Worm (Caenorhabditis elegans) whole organism, young adult: ENCODE measurements around the gene T28A11.13.
A peak's percentile ranks its signal among the peaks of the same experiment; 100 is the strongest.

Experiments used
- B0019.2 ChIP-seq: fragments of 200-800 bp; sonication (Bioruptor generic); conservative IDR thresholded peaks from 2 replicates; pipeline ENCODE4 v1.3.6; 2022; ENCODE audit warnings: missing genetic modification reagents, missing genetic modification characterization, missing compliant biosample characterization
- B0035.1 ChIP-seq: sonication (generic microtip); optimal IDR thresholded peaks from 2 replicates; lab custom pipeline; 2016; ENCODE audit warnings: missing genetic modification characterization, mild to moderate bottlenecking, missing compliant biosample characterization, missing genotype, missing genetic modification reagents
- B0336.3 ChIP-seq: fragments of 200-800 bp; sonication (Bioruptor generic); IDR thresholded peaks from 2 replicates; pipeline ENCODE4 v1.3.6; 2022; ENCODE audit warnings: missing genetic modification characterization, missing compliant biosample characterization
- D2030.7 ChIP-seq: fragments of 200-800 bp; sonication (Bioruptor generic); IDR thresholded peaks from 2 replicates; pipeline ENCODE4 v1.3.6; 2022; ENCODE audit warnings: missing genetic modification reagents, missing genetic modification characterization, missing compliant biosample characterization
- F22D6.2 ChIP-seq: sonication (generic microtip); optimal IDR thresholded peaks from 2 replicates; lab custom pipeline; 2016; ENCODE audit warnings: mild to moderate bottlenecking, missing genetic modification characterization, missing compliant biosample characterization
- F23B12.7 ChIP-seq: sonication (generic microtip); optimal IDR thresholded peaks from 2 replicates; lab custom pipeline; 2017; ENCODE audit warnings: missing genetic modification characterization, mild to moderate bottlenecking, missing compliant biosample characterization, antibody characterized with exemption, moderate library complexity; ENCODE audit not compliant: insufficient read depth
- F57A8.1 ChIP-seq: fragments of 200-800 bp; sonication (Bioruptor generic); optimal IDR thresholded peaks from 2 replicates; lab custom pipeline; 2018; ENCODE audit warnings: mild to moderate bottlenecking, missing genetic modification characterization, moderate library complexity, missing compliant biosample characterization
- K11D2.4 ChIP-seq: fragments of 200-800 bp; sonication (Bioruptor generic); IDR thresholded peaks from 2 replicates; pipeline ENCODE4 v1.3.6; 2022; ENCODE audit warnings: missing genetic modification reagents, missing genetic modification characterization, missing compliant biosample characterization
- K12H6.12 ChIP-seq: fragments of 200-800 bp; sonication (Bioruptor generic); optimal IDR thresholded peaks from 2 replicates; lab custom pipeline; 2018; ENCODE audit warnings: mild to moderate bottlenecking, missing genetic modification characterization, missing compliant biosample characterization
- Y53F4B.3 ChIP-seq: fragments of 200-800 bp; sonication (Bioruptor generic); IDR thresholded peaks from 2 replicates; pipeline ENCODE4 v1.3.6; 2022; ENCODE audit warnings: missing genetic modification reagents, missing genetic modification characterization, missing compliant biosample characterization
- Y53G8AR.9 ChIP-seq: fragments of 200-800 bp; sonication (Bioruptor generic); conservative IDR thresholded peaks from 2 replicates; pipeline ENCODE4 v1.3.6; 2022; ENCODE audit warnings: missing genetic modification reagents, missing genetic modification characterization, missing compliant biosample characterization
- Y67H2A.10 ChIP-seq: fragments of 200-800 bp; sonication (Bioruptor generic); conservative IDR thresholded peaks from 2 replicates; pipeline ENCODE4 v1.3.6; 2022; ENCODE audit warnings: missing genetic modification reagents, missing genetic modification characterization, missing compliant biosample characterization
- ZK185.1 ChIP-seq: sonication (generic microtip); optimal IDR thresholded peaks from 2 replicates; lab custom pipeline; 2016; ENCODE audit warnings: mild to moderate bottlenecking, missing genetic modification characterization, missing compliant biosample characterization; ENCODE audit not compliant: poor library complexity, severe bottlenecking
- ama-1 ChIP-seq, 3 experiments: fragments of 150-350 bp in 1 of 3; sonication (generic microtip) in 2 of 3; optimal IDR thresholded peaks; 2 replicates each; lab custom pipeline; 2014 to 2018; ENCODE audit warnings: missing biosample characterization in 2 of 3, missing genetic modification characterization in 2 of 3, missing genetic modification reagents in 2 of 3
- atf-7 ChIP-seq: sonication (generic microtip); optimal IDR thresholded peaks from 2 replicates; lab custom pipeline; 2017; ENCODE audit warnings: mild to moderate bottlenecking, missing genetic modification characterization, missing compliant biosample characterization
- attf-3 ChIP-seq: fragments of 200-800 bp; sonication (Bioruptor generic); conservative IDR thresholded peaks from 2 replicates; pipeline ENCODE4 v1.3.6; 2022; ENCODE audit warnings: missing genetic modification reagents, missing genetic modification characterization, missing compliant biosample characterization
- attf-5 ChIP-seq: fragments of 200-800 bp; sonication (Bioruptor generic); optimal IDR thresholded peaks from 2 replicates; lab custom pipeline; 2018; ENCODE audit warnings: mild to moderate bottlenecking, missing genetic modification characterization, missing compliant biosample characterization
- ceh-79 ChIP-seq: sonication (generic microtip); optimal IDR thresholded peaks from 2 replicates; lab custom pipeline; 2017; ENCODE audit warnings: mild to moderate bottlenecking, missing genetic modification characterization, missing compliant biosample characterization
- dox-1 ChIP-seq: fragments of 200-800 bp; sonication (Bioruptor generic); IDR thresholded peaks from 2 replicates; pipeline ENCODE4 v1.3.6; 2022; ENCODE audit warnings: missing genetic modification reagents, missing genetic modification characterization, missing compliant biosample characterization
- dpff-1 ChIP-seq: sonication (generic microtip); optimal IDR thresholded peaks from 2 replicates; lab custom pipeline; 2017; ENCODE audit warnings: mild to moderate bottlenecking, missing genetic modification characterization, missing compliant biosample characterization
- hmg-1.2 ChIP-seq: fragments of 200-800 bp; sonication (Bioruptor generic); IDR thresholded peaks from 2 replicates; pipeline ENCODE4 v1.3.6; 2022; ENCODE audit warnings: missing genetic modification reagents, missing genetic modification characterization, missing compliant biosample characterization
- lin-35 ChIP-seq, 3 experiments: fragments of 150-350 bp in 2 of 3; sonication (generic microtip) in 1 of 3; optimal IDR thresholded peaks; 2 replicates each; lab custom pipeline; 2014 to 2018; ENCODE audit warnings: missing biosample characterization in 3 of 3, missing genetic modification characterization in 3 of 3, missing genetic modification reagents in 3 of 3
- mcd-1 ChIP-seq: fragments of 200-800 bp; sonication (Bioruptor generic); IDR thresholded peaks from 2 replicates; pipeline ENCODE4 v1.3.6; 2022; ENCODE audit warnings: missing genetic modification reagents, missing genetic modification characterization, missing compliant biosample characterization
- nfya-1 ChIP-seq: sonication (generic microtip); optimal IDR thresholded peaks from 2 replicates; lab custom pipeline; 2017; ENCODE audit warnings: antibody characterized with exemption, missing compliant biosample characterization, missing genetic modification characterization, borderline replicate concordance; ENCODE audit not compliant: insufficient read depth
- nhr-179 ChIP-seq: sonication (generic microtip); optimal IDR thresholded peaks from 2 replicates; lab custom pipeline; 2016; ENCODE audit warnings: mild to moderate bottlenecking, missing genetic modification characterization, missing compliant biosample characterization
- nhr-27 ChIP-seq: fragments of 200-800 bp; sonication (Bioruptor generic); optimal IDR thresholded peaks from 2 replicates; lab custom pipeline; 2018; ENCODE audit warnings: mild to moderate bottlenecking, missing genetic modification characterization, moderate library complexity, missing compliant biosample characterization
- nhr-80 ChIP-seq: sonication (generic microtip); optimal IDR thresholded peaks from 2 replicates; lab custom pipeline; 2016; ENCODE audit warnings: missing genetic modification characterization, missing compliant biosample characterization
- pbrm-1 ChIP-seq: fragments of 200-800 bp; sonication (Bioruptor generic); IDR thresholded peaks from 2 replicates; pipeline ENCODE4 v1.3.6; 2022; ENCODE audit warnings: missing genetic modification reagents, missing genetic modification characterization, missing compliant biosample characterization
- rpc-1 ChIP-seq, 2 experiments: fragments of 150-350 bp in 1 of 2; sonication (generic microtip) in 1 of 2; optimal IDR thresholded peaks; 2 replicates each; lab custom pipeline; 2014 to 2018; ENCODE audit warnings: missing biosample characterization in 1 of 2, missing genetic modification characterization in 1 of 2, missing genetic modification reagents in 1 of 2, missing genotype in 1 of 2
- snpc-4 ChIP-seq, 5 experiments: fragments of 150-350 bp in 1 of 5; sonication (generic microtip) in 4 of 5; optimal IDR thresholded peaks; 2 replicates each; lab custom pipeline; 2014 to 2018; ENCODE audit warnings: missing genetic modification characterization in 5 of 5, missing biosample characterization in 3 of 5, antibody characterized with exemption in 2 of 5, mild to moderate bottlenecking in 2 of 5, missing compliant biosample characterization in 2 of 5, missing genotype in 2 of 5, moderate library complexity in 2 of 5, missing genetic modification reagents in 1 of 5
- somi-1 ChIP-seq: fragments of 200-800 bp; sonication (Bioruptor generic); optimal IDR thresholded peaks from 2 replicates; lab custom pipeline; 2018; ENCODE audit warnings: mild to moderate bottlenecking, missing genetic modification characterization, missing compliant biosample characterization
- sptf-2 ChIP-seq: fragments of 200-800 bp; sonication (Bioruptor generic); optimal IDR thresholded peaks from 2 replicates; lab custom pipeline; 2018; ENCODE audit warnings: mild to moderate bottlenecking, missing genetic modification characterization, missing compliant biosample characterization
- xnd-1 ChIP-seq: sonication (generic microtip); optimal IDR thresholded peaks from 2 replicates; lab custom pipeline; 2016; ENCODE audit warnings: missing genotype, missing genetic modification reagents, missing genetic modification characterization, missing compliant biosample characterization
- ztf-18 ChIP-seq: sonication (generic microtip); optimal IDR thresholded peaks from 2 replicates; lab custom pipeline; 2016; ENCODE audit warnings: missing genotype, mild to moderate bottlenecking, missing genetic modification characterization, missing compliant biosample characterization
- ztf-28 ChIP-seq: fragments of 200-800 bp; sonication (Bioruptor generic); IDR thresholded peaks from 2 replicates; pipeline ENCODE4 v1.3.6; 2022; ENCODE audit warnings: missing genetic modification reagents, missing genetic modification characterization, missing compliant biosample characterization

Gene T28A11.13

DNA sequence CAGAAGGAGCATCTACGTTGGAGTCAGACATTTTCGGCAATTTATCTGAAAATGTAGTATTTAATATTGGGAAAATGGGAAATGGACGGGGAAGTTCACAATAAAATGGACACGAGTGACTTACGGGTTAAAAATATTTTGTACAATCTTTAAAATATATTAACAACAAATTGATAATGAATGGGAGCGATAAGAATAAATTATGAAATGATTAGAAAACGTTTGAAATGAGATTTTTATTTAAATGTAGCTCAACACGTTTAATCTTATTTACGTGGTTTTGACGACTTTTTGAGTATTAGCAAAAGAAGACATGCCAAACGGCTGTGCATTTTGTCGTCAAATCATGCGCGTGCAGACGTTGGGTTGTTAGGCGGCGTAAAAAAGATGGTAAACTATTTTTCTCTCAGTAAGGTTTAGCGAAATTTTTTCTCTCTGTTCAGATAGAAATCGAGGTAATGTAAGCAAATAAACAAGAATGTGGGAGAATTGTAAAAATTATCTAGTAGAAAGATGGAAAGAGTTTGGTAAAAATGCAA, 28.1 kb upstream of the T28A11.13 start, which contains the start of gene fbxa-64:
Gene fbxa-64 (minus strand): TSS at position 51 of the 539 bp plus-strand sequence.
- TF ChIP-seq Y53G8AR.9: no peak
- TF ChIP-seq F22D6.2: no peak
- TF ChIP-seq ceh-79 (tag; lab: Kevin White, UChicago): no peak
- TF ChIP-seq ztf-18 (tag; lab: Kevin White, UChicago): no peak
- no peak for TF ChIP-seq B0336.3 (GFP tag; lab: Robert Waterston, UW)
- TF ChIP-seq, all 124 proteins: peak for 0

- TF ChIP-seq K12H6.12 (tag; lab: Kevin White, UChicago): peak; percentile 9
- TF ChIP-seq rpc-1 (optimal IDR thresholded peaks at IDR 0.05; lab: Kevin White, UChicago): no peak
- TF ChIP-seq rpc-1 (tag; optimal IDR thresholded peaks at IDR 0.05; lab: Kevin White, UChicago): no peak
- TF ChIP-seq, all 124 proteins: peak for 1
Measured at ce11 chrV:3276184-3276583, 26.1 kb upstream of the T28A11.13 start.

DNA sequence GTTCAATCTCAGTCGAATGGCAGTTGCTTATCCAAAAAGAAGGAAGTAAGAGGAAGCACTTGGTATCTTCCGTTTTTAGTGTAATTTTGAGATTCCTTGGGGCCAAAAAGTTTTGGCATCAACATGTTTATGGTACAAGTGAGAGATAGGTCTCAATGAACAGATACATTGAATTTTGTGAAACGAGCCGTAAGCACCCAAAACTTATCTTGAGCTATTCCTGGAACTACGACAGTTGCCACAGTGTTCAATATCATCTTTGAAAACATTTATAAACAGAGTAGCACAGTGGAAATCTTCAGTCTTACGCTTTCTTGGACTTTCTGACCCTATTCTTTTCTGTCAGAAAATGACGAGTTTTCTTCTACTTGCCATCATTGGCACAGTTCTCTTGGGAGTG, 25.0 kb upstream of the T28A11.13 start, which contains the start of gene T28A11.3:
Gene T28A11.3 (plus strand): TSS at position 301 of the 400 bp plus-strand sequence.
- TF ChIP-seq nfya-1 (no peak), ZK185.1 (no peak), attf-5 (GFP tag; lab: Kevin White, UChicago) (no peak), hmg-1.2 (GFP tag; lab: Robert Waterston, UW) (no peak), pbrm-1 (no peak), sptf-2 (GFP tag; lab: Kevin White, UChicago) (no peak), mcd-1 (GFP tag; lab: Robert Waterston, UW) (no peak), nhr-80 (no peak), F57A8.1 (GFP tag; lab: Kevin White, UChicago) (no peak), attf-3 (GFP tag; lab: Robert Waterston, UW) (no peak), nhr-27 (tag; lab: Kevin White, UChicago) (no peak), somi-1 (GFP tag; lab: Kevin White, UChicago) (no peak), D2030.7 (no peak)

- TF ChIP-seq F23B12.7 (no peak), xnd-1 (tag; lab: Kevin White, UChicago) (no peak), Y53F4B.3 (GFP tag; lab: Robert Waterston, UW) (no peak), dpff-1 (tag; lab: Kevin White, UChicago) (no peak), dox-1 (no peak), lin-35 (GFP tag; optimal IDR thresholded peaks at IDR 0.05; lab: Kevin White, UChicago) (no peak), Y53G8AR.9 (no peak), ztf-28 (GFP tag; lab: Robert Waterston, UW) (no peak), atf-7 (tag; lab: Kevin White, UChicago) (no peak), B0019.2 (GFP tag; lab: Robert Waterston, UW) (no peak), nhr-80 (no peak), K11D2.4 (GFP tag; lab: Robert Waterston, UW) (no peak), attf-3 (GFP tag; lab: Robert Waterston, UW) (no peak), Y67H2A.10 (GFP tag; lab: Robert Waterston, UW) (no peak), nhr-179 (tag; lab: Kevin White, UChicago) (no peak), snpc-4 (GFP tag; optimal IDR thresholded peaks at IDR 0.05; lab: Kevin White, UChicago) (no peak), snpc-4 (tag; optimal IDR thresholded peaks at IDR 0.05; lab: Kevin White, UChicago) (no peak), B0035.1 (tag; lab: Kevin White, UChicago) (no peak), ama-1 (optimal IDR thresholded peaks at IDR 0.05; lab: Kevin White, UChicago) (no peak), ama-1 (GFP tag; optimal IDR thresholded peaks at IDR 0.05; lab: Kevin White, UChicago) (no peak)
Measured at ce11 chrV:3273577-3274100, 23.6 kb upstream of the T28A11.13 start, which contains the start of gene T28A11.4. Gene T28A11.4 (plus strand): TSS chrV:3274050.
